Worm (Caenorhabditis elegans) whole organism, L1 larva: ENCODE results near the gene C34C12.7.

ENCODE experiments used
- C04F5.9 ChIP-seq: sonication (generic microtip); optimal IDR thresholded peaks from 2 replicates; lab custom pipeline; 2016; ENCODE audit warnings: missing genetic modification characterization, missing compliant biosample characterization
- C16A3.4 ChIP-seq: fragments of 150-350 bp; optimal IDR thresholded peaks from 2 replicates; lab custom pipeline; 2014; ENCODE audit warnings: missing biosample characterization, missing genetic modification characterization
- F16B12.6 ChIP-seq: fragments of 150-350 bp; optimal IDR thresholded peaks from 2 replicates; lab custom pipeline; 2014; ENCODE audit warnings: missing biosample characterization, missing genetic modification characterization
- Y116A8C.19 ChIP-seq: sonication (generic microtip); optimal IDR thresholded peaks from 2 replicates; lab custom pipeline; 2016; ENCODE audit warnings: missing compliant biosample characterization, missing genetic modification characterization, borderline replicate concordance
- aha-1 ChIP-seq: fragments of 150-350 bp; optimal IDR thresholded peaks from 2 replicates; lab custom pipeline; 2014; ENCODE audit warnings: missing biosample characterization, missing genetic modification characterization
- alr-1 ChIP-seq: fragments of 200-800 bp; sonication (Bioruptor generic); optimal IDR thresholded peaks from 2 replicates; lab custom pipeline; 2018; ENCODE audit warnings: borderline replicate concordance, mild to moderate bottlenecking, missing genetic modification characterization, missing compliant biosample characterization
- aly-2 ChIP-seq: fragments of 150-350 bp; optimal IDR thresholded peaks from 2 replicates; lab custom pipeline; 2014; ENCODE audit warnings: missing biosample characterization, missing genetic modification characterization
- blmp-1 ChIP-seq: fragments of 150-350 bp; optimal IDR thresholded peaks from 2 replicates; lab custom pipeline; 2014; ENCODE audit warnings: missing biosample characterization, missing genetic modification characterization
- ceh-90 ChIP-seq: sonication (generic microtip); optimal IDR thresholded peaks from 2 replicates; lab custom pipeline; 2016; ENCODE audit warnings: missing genetic modification characterization, missing compliant biosample characterization
- ces-1 ChIP-seq: fragments of 150-350 bp; optimal IDR thresholded peaks from 2 replicates; lab custom pipeline; 2014; ENCODE audit warnings: missing biosample characterization, missing genetic modification reagents, missing genetic modification characterization
- elt-2 ChIP-seq: sonication (generic microtip); optimal IDR thresholded peaks from 2 replicates; lab custom pipeline; 2016; ENCODE audit warnings: missing genetic modification characterization, mild to moderate bottlenecking, inconsistent platforms, missing compliant biosample characterization, missing genetic modification reagents
- elt-3 ChIP-seq, 6 experiments: fragments of 150-350 bp in 1 of 6; sonication (generic microtip); optimal IDR thresholded peaks; 2 replicates each; lab custom pipeline; 2017 to 2018; ENCODE audit warnings: missing biosample characterization in 6 of 6, missing genetic modification characterization in 6 of 6, inconsistent platforms in 1 of 6
- fkh-4 ChIP-seq: sonication (generic microtip); optimal IDR thresholded peaks from 2 replicates; lab custom pipeline; 2016; ENCODE audit warnings: missing compliant biosample characterization, missing genetic modification characterization, borderline replicate concordance
- fos-1 ChIP-seq: fragments of 150-350 bp; optimal IDR thresholded peaks from 2 replicates; lab custom pipeline; 2014; ENCODE audit warnings: missing biosample characterization, missing genetic modification characterization
- hlh-17 ChIP-seq: fragments of 200-800 bp; sonication (Bioruptor generic); optimal IDR thresholded peaks from 2 replicates; lab custom pipeline; 2018; ENCODE audit warnings: missing genetic modification characterization, mild to moderate bottlenecking, missing compliant biosample characterization, moderate library complexity, borderline replicate concordance
- irx-1 ChIP-seq: sonication (generic microtip); optimal IDR thresholded peaks from 2 replicates; lab custom pipeline; 2016; ENCODE audit warnings: missing genetic modification characterization, missing compliant biosample characterization
- isw-1 ChIP-seq: fragments of 200-800 bp; sonication (Bioruptor generic); IDR thresholded peaks from 2 replicates; pipeline ENCODE4 v1.3.6; 2022; ENCODE audit warnings: missing genetic modification characterization, missing compliant biosample characterization
- jun-1 ChIP-seq: fragments of 150-350 bp; optimal IDR thresholded peaks from 2 replicates; lab custom pipeline; 2014; ENCODE audit warnings: missing biosample characterization, missing genetic modification reagents, missing genetic modification characterization
- lin-13 ChIP-seq: fragments of 150-350 bp; optimal IDR thresholded peaks from 2 replicates; lab custom pipeline; 2014; ENCODE audit warnings: missing biosample characterization, missing genetic modification reagents, missing genetic modification characterization
- lin-35 ChIP-seq, 2 experiments: fragments of 150-350 bp; optimal IDR thresholded peaks; 2 replicates each; lab custom pipeline; 2014; ENCODE audit warnings: missing biosample characterization in 2 of 2, missing genetic modification characterization in 2 of 2, missing genetic modification reagents in 2 of 2
- lin-39 ChIP-seq: fragments of 150-350 bp; optimal IDR thresholded peaks from 2 replicates; lab custom pipeline; 2014; ENCODE audit warnings: missing biosample characterization, missing genetic modification reagents, missing genetic modification characterization
- lir-3 ChIP-seq: sonication (generic microtip); optimal IDR thresholded peaks from 2 replicates; lab custom pipeline; 2016; ENCODE audit warnings: mild to moderate bottlenecking, missing genetic modification characterization, moderate library complexity, missing compliant biosample characterization; ENCODE audit not compliant: poor library complexity
- lsy-2 ChIP-seq, 2 experiments: fragments of 150-350 bp; optimal IDR thresholded peaks; 2 replicates each; lab custom pipeline; 2014; ENCODE audit warnings: missing biosample characterization in 2 of 2, missing genetic modification characterization in 2 of 2
- mdl-1 ChIP-seq, 2 experiments: fragments of 150-350 bp; optimal IDR thresholded peaks; 2 replicates each; lab custom pipeline; 2014 to 2017; ENCODE audit warnings: missing biosample characterization in 2 of 2, missing genetic modification characterization in 2 of 2, inconsistent platforms in 1 of 2
- mef-2 ChIP-seq: fragments of 150-350 bp; optimal IDR thresholded peaks from 2 replicates; lab custom pipeline; 2014; ENCODE audit warnings: missing biosample characterization, missing genetic modification characterization
- nhr-19 ChIP-seq: fragments of 200-800 bp; sonication (Bioruptor generic); conservative IDR thresholded peaks from 2 replicates; pipeline ENCODE4 v1.3.6; 2022; ENCODE audit warnings: missing genetic modification characterization, missing compliant biosample characterization
- nhr-20 ChIP-seq: sonication (generic microtip); optimal IDR thresholded peaks from 2 replicates; lab custom pipeline; 2016; ENCODE audit warnings: mild to moderate bottlenecking, missing genetic modification characterization, missing compliant biosample characterization
- nhr-237 ChIP-seq: fragments of 150-350 bp; optimal IDR thresholded peaks from 2 replicates; lab custom pipeline; 2014; ENCODE audit warnings: missing biosample characterization, missing genetic modification characterization
- nhr-47 ChIP-seq: sonication (generic microtip); optimal IDR thresholded peaks from 2 replicates; lab custom pipeline; 2016; ENCODE audit warnings: mild to moderate bottlenecking, missing genetic modification characterization, moderate library complexity, missing compliant biosample characterization
- nhr-77 ChIP-seq: fragments of 150-350 bp; optimal IDR thresholded peaks from 2 replicates; lab custom pipeline; 2014; ENCODE audit warnings: missing biosample characterization, missing genetic modification characterization
- nhr-84 ChIP-seq: sonication (generic microtip); optimal IDR thresholded peaks from 2 replicates; lab custom pipeline; 2017; ENCODE audit warnings: missing biosample characterization, missing genetic modification characterization
- nhr-90 ChIP-seq: sonication (generic microtip); optimal IDR thresholded peaks from 2 replicates; lab custom pipeline; 2016; ENCODE audit warnings: mild to moderate bottlenecking, missing genetic modification characterization, missing compliant biosample characterization; ENCODE audit not compliant: poor library complexity
- pag-3 ChIP-seq: sonication (generic microtip); optimal IDR thresholded peaks from 2 replicates; lab custom pipeline; 2017; ENCODE audit warnings: missing genetic modification characterization, mild to moderate bottlenecking, missing compliant biosample characterization, antibody characterized with exemption, borderline replicate concordance; ENCODE audit not compliant: insufficient read depth
- pqm-1 ChIP-seq: sonication (generic microtip); optimal IDR thresholded peaks from 3 replicates; lab custom pipeline; 2017; ENCODE audit warnings: missing biosample characterization, missing genetic modification characterization
- rnt-1 ChIP-seq: sonication (generic microtip); optimal IDR thresholded peaks from 2 replicates; lab custom pipeline; 2016; ENCODE audit warnings: mild to moderate bottlenecking, missing genetic modification characterization, moderate library complexity, missing compliant biosample characterization
- snpc-4 ChIP-seq: fragments of 150-350 bp; optimal IDR thresholded peaks from 2 replicates; lab custom pipeline; 2014; ENCODE audit warnings: missing biosample characterization, missing genetic modification characterization
- snu-23 ChIP-seq: sonication (generic microtip); optimal IDR thresholded peaks from 2 replicates; lab custom pipeline; 2016; ENCODE audit warnings: missing genetic modification characterization, missing compliant biosample characterization
- sox-4 ChIP-seq: sonication (generic microtip); optimal IDR thresholded peaks from 2 replicates; lab custom pipeline; 2016; ENCODE audit warnings: missing genetic modification characterization, missing compliant biosample characterization
- sup-37 ChIP-seq: fragments of 200-800 bp; sonication (Bioruptor generic); optimal IDR thresholded peaks from 2 replicates; lab custom pipeline; 2018; ENCODE audit warnings: mild to moderate bottlenecking, missing genetic modification characterization, missing compliant biosample characterization
- swsn-7 ChIP-seq: sonication (generic microtip); optimal IDR thresholded peaks from 2 replicates; lab custom pipeline; 2016; ENCODE audit warnings: missing genetic modification characterization, missing compliant biosample characterization
- tbx-2 ChIP-seq: sonication (generic microtip); optimal IDR thresholded peaks from 2 replicates; lab custom pipeline; 2016; ENCODE audit warnings: missing genetic modification characterization, missing compliant biosample characterization
- unc-98 ChIP-seq: fragments of 200-800 bp; sonication (Bioruptor generic); IDR thresholded peaks from 2 replicates; pipeline ENCODE4 v1.3.6; 2022; ENCODE audit warnings: missing genetic modification characterization, missing compliant biosample characterization
- xbp-1 ChIP-seq: sonication (generic microtip); optimal IDR thresholded peaks from 2 replicates; lab custom pipeline; 2016; ENCODE audit warnings: missing genetic modification characterization, missing compliant biosample characterization
- zip-4 ChIP-seq: fragments of 200-800 bp; sonication (Bioruptor generic); optimal IDR thresholded peaks from 2 replicates; lab custom pipeline; 2018; ENCODE audit warnings: mild to moderate bottlenecking, missing genetic modification characterization, moderate library complexity, missing compliant biosample characterization

The C34C12.7 gene

ce11 chrIII:3476245-3476644, 11.9 kb downstream of the C34C12.7 start (continued):
- peak; percentile 31 for TF ChIP-seq irx-1 (tag; lab: Kevin White, UChicago)
- TF ChIP-seq tbx-2 (tag; lab: Kevin White, UChicago), result peak; percentile 73
- peak; percentile 77 for TF ChIP-seq Y116A8C.19 (tag; lab: Kevin White, UChicago)
- TF ChIP-seq mef-2 (tag; lab: Kevin White, UChicago), result no peak
- no peak for TF ChIP-seq lin-39 (tag; lab: Kevin White, UChicago)
- TF ChIP-seq ces-1, result no peak
- peak; percentile 59 for TF ChIP-seq nhr-20 (tag; lab: Kevin White, UChicago)
- peak in 1 of 2 experiments; percentile 50 for TF ChIP-seq lsy-2 (tag; optimal IDR thresholded peaks at IDR 0.05; lab: Kevin White, UChicago)
- peak; percentile 76 for TF ChIP-seq sox-4 (tag; lab: Kevin White, UChicago)
- TF ChIP-seq hlh-17 (GFP tag; lab: Kevin White, UChicago), result no peak
- TF ChIP-seq sup-37 (GFP tag; lab: Kevin White, UChicago), result no peak
- no peak for TF ChIP-seq zip-4 (GFP tag; lab: Kevin White, UChicago)
- no peak for TF ChIP-seq nhr-237 (tag; lab: Kevin White, UChicago)
- TF ChIP-seq lin-13 (GFP tag; lab: Kevin White, UChicago), result no peak
- TF ChIP-seq snu-23, result peak; percentile 48
- TF ChIP-seq nhr-84 (tag; lab: Kevin White, UChicago), result no peak
- TF ChIP-seq swsn-7 (tag; lab: Kevin White, UChicago), result peak; percentile 40
- peak; percentile 77 for TF ChIP-seq nhr-47 (tag; lab: Kevin White, UChicago)
- TF ChIP-seq isw-1 (GFP tag; lab: Robert Waterston, UW), result peak; percentile 78
- TF ChIP-seq lir-3 (tag; lab: Kevin White, UChicago), result peak; percentile 82
- no peak for TF ChIP-seq alr-1 (tag; lab: Kevin White, UChicago)
- no peak for TF ChIP-seq pqm-1 (tag; lab: Kevin White, UChicago)
- TF ChIP-seq C04F5.9, result peak; percentile 27
- peak; percentile 60 for TF ChIP-seq xbp-1 (tag; lab: Kevin White, UChicago)
- TF ChIP-seq, all 84 proteins: peak for 36

- TF ChIP-seq blmp-1 (tag; lab: Kevin White, UChicago) (peak; percentile 33), elt-2 (tag; lab: Kevin White, UChicago) (peak; percentile 30), pqm-1 (tag; lab: Kevin White, UChicago) (peak; percentile 5), nhr-20 (tag; lab: Kevin White, UChicago) (no peak)
Measured at ce11 chrIII:3475497-3475896, 12.6 kb downstream of the C34C12.7 start, which contains the start of gene C34C12.9. C34C12.9 (minus strand) TSS chrIII:3475512.

ce11 chrIII:3475014-3475413, 13.1 kb downstream of the C34C12.7 start:
- TF ChIP-seq lin-35 (GFP tag; optimal IDR thresholded peaks at IDR 0.05; lab: Kevin White, UChicago) (peak in 1 of 2 experiments; percentile 4), elt-2 (tag; lab: Kevin White, UChicago) (peak; percentile 18), unc-98 (GFP tag; lab: Robert Waterston, UW) (no peak)
- TF ChIP-seq, all 84 proteins: peak for 2

- TF ChIP-seq nhr-84 (tag; lab: Kevin White, UChicago), result no peak
- TF ChIP-seq ceh-90 (tag; lab: Kevin White, UChicago), result no peak
- TF ChIP-seq aly-2 (tag; lab: Kevin White, UChicago), result no peak
- peak; percentile 11 for TF ChIP-seq fos-1
- TF ChIP-seq mdl-1 (tag; optimal IDR thresholded peaks at IDR 0.05; lab: Kevin White, UChicago), result peak in 1 of 2 experiments; percentile 48
- peak; percentile 34 for TF ChIP-seq C16A3.4 (tag; lab: Kevin White, UChicago)
- peak; percentile 55 for TF ChIP-seq tbx-2 (tag; lab: Kevin White, UChicago)
- peak; percentile 53 for TF ChIP-seq jun-1 (tag; lab: Kevin White, UChicago)
- peak; percentile 61 for TF ChIP-seq nhr-19 (GFP tag; lab: Robert Waterston, UW)
- peak; percentile 66 to 75 for TF ChIP-seq lsy-2 (tag; optimal IDR thresholded peaks at IDR 0.05; lab: Kevin White, UChicago)
- TF ChIP-seq F16B12.6, result peak; percentile 2
- peak; percentile 69 for TF ChIP-seq xbp-1 (tag; lab: Kevin White, UChicago)
- no peak for TF ChIP-seq snpc-4
- peak; percentile 54 for TF ChIP-seq nhr-77
- peak; percentile 47 for TF ChIP-seq nhr-90 (tag; lab: Kevin White, UChicago)
- no peak for TF ChIP-seq pag-3
- peak; percentile 95 for TF ChIP-seq blmp-1 (tag; lab: Kevin White, UChicago)
- peak; percentile 57 for TF ChIP-seq nhr-47 (tag; lab: Kevin White, UChicago)
- TF ChIP-seq snu-23, result peak; percentile 83
- no peak for TF ChIP-seq fkh-4 (tag; lab: Kevin White, UChicago)
- peak in 1 of 6 experiments; percentile 15 for TF ChIP-seq elt-3 (tag; optimal IDR thresholded peaks at IDR 0.05; lab: Kevin White, UChicago)
- TF ChIP-seq rnt-1 (tag; lab: Kevin White, UChicago), result peak; percentile 68
- TF ChIP-seq aha-1 (tag; lab: Kevin White, UChicago), result no peak
Measured at ce11 chrIII:3471403-3472053, 16.6 kb downstream of the C34C12.7 start, which contains the start of gene rsu-1. rsu-1 (plus strand) TSS chrIII:3472003.
